Worm (Caenorhabditis elegans): ENCODE results near the gene Y43F8B.28.

Y43F8B.28 gene

DNA sequence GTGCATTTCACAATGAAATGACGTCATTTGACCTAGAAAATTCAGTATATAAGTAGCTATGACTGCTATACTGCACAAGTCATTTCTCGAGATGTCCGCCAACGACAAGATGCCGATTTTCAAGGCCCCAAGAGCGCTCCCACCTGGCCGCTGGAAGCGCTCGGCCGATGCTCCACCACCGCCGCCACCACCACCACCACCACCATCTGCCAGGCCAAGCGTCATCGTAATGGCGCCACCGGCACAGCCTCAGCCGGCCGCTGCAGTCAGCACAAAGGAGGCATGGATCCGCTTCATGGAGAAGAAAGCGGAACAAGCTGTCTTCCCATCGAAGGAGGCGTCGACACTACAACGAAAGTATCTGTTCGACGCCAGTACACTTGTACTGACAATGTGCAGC is at the start of gene Y43F8B.28:
TSS of gene Y43F8B.28 (plus strand) at position 59 of the 400 bp plus-strand sequence.
- TF ChIP-seq unc-62 (GFP tag; optimal IDR thresholded peaks at IDR 0.05), result no peak
- no peak for TF ChIP-seq dpl-1 (GFP tag; optimal IDR thresholded peaks at IDR 0.05)
- TF ChIP-seq aha-1 (tag; optimal IDR thresholded peaks at IDR 0.05), result no peak
- no peak for TF ChIP-seq egl-27 (tag; optimal IDR thresholded peaks at IDR 0.05)
- no peak for TF ChIP-seq unc-86 (tag; optimal IDR thresholded peaks at IDR 0.05)
- TF ChIP-seq lsy-2 (tag; optimal IDR thresholded peaks at IDR 0.05), result no peak

DNA sequence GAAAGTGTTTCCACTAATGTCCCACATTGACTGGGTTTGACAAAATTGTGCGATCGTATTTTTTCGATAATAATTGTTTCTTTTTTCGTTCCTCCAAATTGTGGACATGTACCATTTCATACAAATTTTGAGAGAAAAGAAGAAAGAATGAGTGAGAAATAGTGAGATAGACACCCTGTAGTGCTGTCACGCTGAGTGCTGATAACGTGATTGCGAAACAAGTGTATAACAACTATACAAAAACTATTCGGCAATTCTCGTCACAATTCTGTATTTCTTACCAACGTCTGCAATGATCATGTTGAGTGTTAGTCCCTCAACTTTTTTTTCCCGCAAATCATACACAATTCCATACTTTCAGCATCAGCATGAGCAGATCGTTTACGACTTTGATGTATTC is 48.8 kb upstream of the Y43F8B.28 start, which contains the start of gene C25F9.14:
TSS of gene C25F9.14 (plus strand) at position 178 of the 400 bp plus-strand sequence.
- TF ChIP-seq lin-13 (GFP tag; optimal IDR thresholded peaks at IDR 0.05), result no peak
- no peak for TF ChIP-seq nhr-19 (GFP tag; conservative IDR thresholded peaks at IDR 0.05)
- no peak for TF ChIP-seq vab-15 (tag; optimal IDR thresholded peaks at IDR 0.05)
- no peak for TF ChIP-seq C04F5.9 (tag; optimal IDR thresholded peaks at IDR 0.05)
- no peak for TF ChIP-seq efl-1 (optimal IDR thresholded peaks at IDR 0.05)
- TF ChIP-seq efl-1 (GFP tag; optimal IDR thresholded peaks at IDR 0.05 in 1 of 2), result peak in 1 of 2 experiments; percentile 21
- TF ChIP-seq rnt-1 (tag; optimal IDR thresholded peaks at IDR 0.05), result no peak
- no peak for TF ChIP-seq nhr-237 (tag; optimal IDR thresholded peaks at IDR 0.05)
- TF ChIP-seq pax-3 (tag; optimal IDR thresholded peaks at IDR 0.05), result no peak

DNA sequence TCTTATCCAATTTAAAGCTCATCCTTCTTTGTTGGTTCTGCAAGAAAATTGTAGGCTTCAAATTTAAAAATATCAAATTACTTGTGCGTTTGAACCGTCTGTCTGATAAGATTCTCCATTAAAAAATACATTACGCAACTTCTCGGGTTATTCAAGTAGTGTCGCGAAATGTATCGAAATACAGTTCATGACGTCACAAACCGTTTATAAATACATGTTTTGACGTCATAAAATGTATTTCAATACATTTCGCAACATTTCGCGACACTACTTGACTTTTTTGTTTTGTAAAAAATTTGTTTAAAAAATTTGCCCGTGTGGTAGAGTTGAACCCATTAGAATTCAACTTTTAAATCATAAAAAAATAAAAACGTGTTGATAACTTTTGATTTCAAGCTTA is 41.5 kb upstream of the Y43F8B.28 start:
- no peak for TF ChIP-seq isw-1 (GFP tag; IDR thresholded peaks at IDR 0.05)
- no peak for TF ChIP-seq ceh-82 (tag; optimal IDR thresholded peaks at IDR 0.05)
- no peak for TF ChIP-seq nhr-20 (tag; optimal IDR thresholded peaks at IDR 0.05)
- no peak for TF ChIP-seq snu-23 (GFP tag; optimal IDR thresholded peaks at IDR 0.05)
- TF ChIP-seq sup-37 (GFP tag; optimal IDR thresholded peaks at IDR 0.05), result no peak
- no peak for TF ChIP-seq unc-30 (tag; optimal IDR thresholded peaks at IDR 0.05)
- TF ChIP-seq fos-1 (tag; optimal IDR thresholded peaks at IDR 0.05), result no peak
- no peak for TF ChIP-seq ceh-63 (GFP tag; optimal IDR thresholded peaks at IDR 0.05)
- TF ChIP-seq lin-13 (GFP tag; optimal IDR thresholded peaks at IDR 0.05), result no peak
- no peak for TF ChIP-seq rnt-1 (tag; optimal IDR thresholded peaks at IDR 0.05)
- no peak for TF ChIP-seq tbx-2 (tag; optimal IDR thresholded peaks at IDR 0.05)
- TF ChIP-seq pqm-1 (tag; optimal IDR thresholded peaks at IDR 0.05), result no peak

DNA sequence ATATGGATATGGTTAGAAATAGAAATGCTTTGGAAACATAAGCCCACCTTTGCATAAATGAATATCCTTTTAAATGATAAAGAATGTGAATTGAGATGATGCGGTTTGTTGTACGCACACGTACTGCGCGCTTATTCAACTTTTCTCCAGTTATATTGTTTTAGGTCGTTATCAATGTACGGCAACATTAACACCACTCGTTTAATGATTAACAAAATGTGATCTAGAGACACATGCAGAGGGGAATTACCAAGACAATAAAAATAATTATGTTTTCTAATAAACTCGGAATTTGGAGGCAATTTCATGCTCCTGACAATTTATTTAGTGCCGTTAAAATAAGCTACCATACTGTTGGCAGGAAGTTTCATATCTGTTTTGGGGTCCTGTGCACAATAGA is 39.7 kb upstream of the Y43F8B.28 start, which contains the start of gene M04C3.1:
TSS of gene M04C3.1 (minus strand) at position 164 of the 400 bp plus-strand sequence.
- TF ChIP-seq elt-2 (tag; optimal IDR thresholded peaks at IDR 0.05) (peak; percentile 7), nhr-28 (tag; optimal IDR thresholded peaks at IDR 0.05) (no peak)

DNA sequence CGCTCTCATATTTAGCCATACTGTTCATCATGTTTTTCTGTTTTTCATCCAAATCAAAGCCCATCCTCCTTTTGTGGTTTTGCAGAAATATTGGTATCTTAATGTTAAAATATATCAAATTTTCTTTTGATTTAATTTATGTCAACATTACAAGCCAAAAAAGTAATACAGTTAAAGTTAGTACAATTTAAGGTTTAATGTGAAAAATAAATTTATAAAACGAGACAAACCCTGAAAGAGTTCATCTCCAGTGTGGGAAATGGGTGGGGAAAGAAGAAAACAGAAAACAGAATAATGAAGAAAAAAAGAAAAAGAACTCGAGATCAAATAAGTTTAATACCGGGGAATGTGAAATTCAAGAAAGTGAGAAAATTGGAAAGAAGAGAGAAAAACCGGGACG is 36.3 kb upstream of the Y43F8B.28 start, which contains the start of gene M04C3.2:
TSS of gene M04C3.2 (minus strand) at position 101 of the 400 bp plus-strand sequence.
- TF ChIP-seq dsc-1 (tag; optimal IDR thresholded peaks at IDR 0.05) (no peak), efl-1 (optimal IDR thresholded peaks at IDR 0.05) (no peak), efl-1 (GFP tag; optimal IDR thresholded peaks at IDR 0.05 in 1 of 2) (no peak), nhr-19 (GFP tag; conservative IDR thresholded peaks at IDR 0.05) (no peak), C04F5.9 (tag; optimal IDR thresholded peaks at IDR 0.05) (no peak), sox-4 (tag; optimal IDR thresholded peaks at IDR 0.05) (no peak), snu-23 (GFP tag; optimal IDR thresholded peaks at IDR 0.05) (no peak), unc-62 (GFP tag; optimal IDR thresholded peaks at IDR 0.05) (no peak), fkh-8 (tag; optimal IDR thresholded peaks at IDR 0.05) (no peak), ets-5 (GFP tag; IDR thresholded peaks at IDR 0.05) (no peak), lin-35 (GFP tag; optimal IDR thresholded peaks at IDR 0.05) (no peak), nhr-47 (tag; optimal IDR thresholded peaks at IDR 0.05) (no peak), zag-1 (tag; optimal IDR thresholded peaks at IDR 0.05) (no peak), ama-1 (optimal IDR thresholded peaks at IDR 0.05) (no peak), ceh-88 (GFP tag; IDR thresholded peaks at IDR 0.05) (no peak), nhr-77 (tag; optimal IDR thresholded peaks at IDR 0.05) (no peak)
